Worm (Caenorhabditis elegans) whole organism, midembryonic: ENCODE measurements around the gene R11H6.4.

ENCODE experiments used
- T22C8.4 ChIP-seq: fragments of 200-800 bp; sonication (Bioruptor generic); IDR thresholded peaks from 2 replicates; pipeline ENCODE4 v1.3.6; 2022; ENCODE audit warnings: missing genetic modification characterization, missing compliant biosample characterization
- cog-1 ChIP-seq: sonication (generic microtip); optimal IDR thresholded peaks from 2 replicates; lab custom pipeline; 2016; ENCODE audit warnings: missing genetic modification characterization, missing compliant biosample characterization
- flt-1 ChIP-seq: fragments of 200-800 bp; sonication (Bioruptor generic); IDR thresholded peaks from 2 replicates; pipeline ENCODE4 v1.3.6; 2022; ENCODE audit warnings: missing genetic modification characterization, missing compliant biosample characterization
- med-1 ChIP-seq: sonication (generic microtip); optimal IDR thresholded peaks from 2 replicates; lab custom pipeline; 2017; ENCODE audit warnings: missing genetic modification characterization, mild to moderate bottlenecking, missing compliant biosample characterization, antibody characterized with exemption, missing genetic modification reagents; ENCODE audit not compliant: insufficient read depth
- ref-1 ChIP-seq: fragments of 200-800 bp; sonication (Bioruptor generic); conservative IDR thresholded peaks from 2 replicates; pipeline ENCODE4 v1.3.6; 2022; ENCODE audit warnings: missing genetic modification reagents, missing genetic modification characterization, missing compliant biosample characterization
- ztf-29 ChIP-seq: fragments of 200-800 bp; sonication (Bioruptor generic); IDR thresholded peaks from 2 replicates; pipeline ENCODE4 v1.3.6; 2022; ENCODE audit warnings: missing genetic modification reagents, missing genetic modification characterization, missing compliant biosample characterization

DNA sequence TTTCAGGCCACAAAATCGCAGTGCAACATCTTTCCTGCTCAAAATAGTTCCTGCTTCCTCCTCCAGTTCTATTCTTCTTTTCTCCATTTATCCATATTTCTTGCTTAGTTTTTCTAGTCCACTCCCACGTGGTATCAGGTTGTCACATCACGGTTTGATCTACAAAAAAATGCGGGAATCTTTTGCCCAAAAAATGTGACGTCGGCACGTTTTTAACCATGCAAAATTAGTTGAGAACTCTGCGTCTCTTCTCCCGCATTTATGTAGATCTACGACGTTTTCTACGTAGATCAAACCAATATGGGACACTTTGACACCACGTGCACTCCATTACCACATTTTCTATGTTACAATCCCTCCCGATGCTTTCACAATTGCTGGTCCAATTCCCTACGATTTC, 32.3 kb downstream of the R11H6.4 start:
- TF ChIP-seq med-1 (GFP tag; lab: Kevin White, UChicago): no peak
- no peak for TF ChIP-seq cog-1
- TF ChIP-seq flt-1: no peak
- TF ChIP-seq ref-1 (GFP tag; lab: Robert Waterston, UW): no peak
- no peak for TF ChIP-seq ztf-29 (GFP tag; lab: Robert Waterston, UW)
- no peak for TF ChIP-seq T22C8.4 (GFP tag; lab: Robert Waterston, UW)
